Fruit fly (Drosophila melanogaster) whole organism, embryonic: ENCODE data around the gene meep.
A peak's percentile ranks its signal among the peaks of the same experiment; 100 is the strongest.

ENCODE experiments used
- Abd-B ChIP-seq: fragments of 200-800 bp; sonication (Bioruptor generic); optimal IDR thresholded peaks from 2 replicates; lab custom pipeline; 2018; ENCODE audit warnings: missing biosample characterization, mild to moderate bottlenecking, missing genetic modification characterization, moderate library complexity
- BEAF-32 ChIP-seq: fragments of 200-800 bp; sonication (Bioruptor generic); optimal IDR thresholded peaks from 3 replicates; lab custom pipeline; 2017; ENCODE audit warnings: missing biosample characterization, missing genetic modification characterization, mild to moderate bottlenecking, moderate library complexity, missing genetic modification reagents
- CG14441 ChIP-seq: fragments of 200-800 bp; sonication (Bioruptor generic); IDR thresholded peaks from 2 replicates; pipeline ENCODE4 v1.3.6; 2022; ENCODE audit warnings: missing biosample characterization, missing genetic modification characterization
- CG15514 ChIP-seq: fragments of 200-800 bp; sonication (Bioruptor generic); optimal IDR thresholded peaks from 3 replicates; lab custom pipeline; 2017; ENCODE audit warnings: missing biosample characterization, missing genetic modification characterization, mild to moderate bottlenecking, moderate library complexity, missing genetic modification reagents
- CG1602 ChIP-seq: fragments of 200-800 bp; sonication (Bioruptor generic); optimal IDR thresholded peaks from 3 replicates; lab custom pipeline; 2016; ENCODE audit warnings: missing biosample characterization, missing genetic modification characterization
- CG17385 ChIP-seq: fragments of 200-800 bp; sonication (Bioruptor generic); optimal IDR thresholded peaks from 3 replicates; lab custom pipeline; 2018; ENCODE audit warnings: missing biosample characterization, mild to moderate bottlenecking, missing genetic modification characterization
- CG2116 ChIP-seq: fragments of 200-800 bp; sonication (Bioruptor generic); optimal IDR thresholded peaks from 3 replicates; lab custom pipeline; 2018; ENCODE audit warnings: missing biosample characterization, mild to moderate bottlenecking, missing genetic modification characterization
- CG31224 ChIP-seq: fragments of 200-800 bp; sonication (Bioruptor generic); IDR thresholded peaks from 2 replicates; pipeline ENCODE4 v1.3.6; 2022; ENCODE audit warnings: missing biosample characterization, missing genetic modification characterization
- CG33213 ChIP-seq: fragments of 200-800 bp; sonication (Bioruptor generic); optimal IDR thresholded peaks from 3 replicates; lab custom pipeline; 2016; ENCODE audit warnings: missing biosample characterization, missing genetic modification characterization
- CG3726 ChIP-seq: fragments of 200-800 bp; sonication (Bioruptor generic); IDR thresholded peaks from 3 replicates; pipeline ENCODE4, ENCODE4 v1.3.6; 2022; ENCODE audit warnings: missing biosample characterization, missing genetic modification characterization
- CG3838 ChIP-seq: fragments of 200-800 bp; sonication (Bioruptor generic); optimal IDR thresholded peaks from 3 replicates; lab custom pipeline; 2016; ENCODE audit warnings: missing biosample characterization, missing genetic modification characterization
- CG4730 ChIP-seq: fragments of 200-800 bp; sonication (Bioruptor generic); IDR thresholded peaks from 2 replicates; pipeline ENCODE4 v1.3.6; 2022; ENCODE audit warnings: missing biosample characterization, missing genetic modification characterization
- CG6765 ChIP-seq: fragments of 200-800 bp; sonication (Bioruptor generic); optimal IDR thresholded peaks from 3 replicates; lab custom pipeline; 2017; ENCODE audit warnings: missing biosample characterization, mild to moderate bottlenecking, missing genetic modification characterization
- CG7963 ChIP-seq: fragments of 200-800 bp; sonication (Bioruptor generic); IDR thresholded peaks from 3 replicates; pipeline ENCODE4 v1.3.6; 2022; ENCODE audit warnings: missing biosample characterization, missing genetic modification characterization; ENCODE audit not compliant: partially characterized antibody
- CG8359 ChIP-seq: fragments of 200-800 bp; sonication (Bioruptor generic); optimal IDR thresholded peaks from 2 replicates; lab custom pipeline; 2017; ENCODE audit warnings: missing biosample characterization, mild to moderate bottlenecking, missing genetic modification characterization, borderline replicate concordance
- CG8765 ChIP-seq: fragments of 200-800 bp; sonication (Bioruptor generic); IDR thresholded peaks from 2 replicates; pipeline ENCODE4 v1.3.6; 2022; ENCODE audit warnings: missing biosample characterization, missing genetic modification characterization
- CG8924 ChIP-seq: fragments of 200-800 bp; optimal IDR thresholded peaks from 3 replicates; lab custom pipeline; 2019; ENCODE audit warnings: missing biosample characterization, mild to moderate bottlenecking, missing genetic modification characterization, moderate library complexity
- CG9609 ChIP-seq: fragments of 200-800 bp; sonication (Bioruptor generic); optimal IDR thresholded peaks from 3 replicates; lab custom pipeline; 2016; ENCODE audit warnings: missing biosample characterization, missing genetic modification characterization
- CrebB ChIP-seq: fragments of 200-800 bp; sonication (Bioruptor generic); optimal IDR thresholded peaks from 3 replicates; lab custom pipeline; 2018; ENCODE audit warnings: missing biosample characterization, mild to moderate bottlenecking, missing genetic modification characterization
- Dad ChIP-seq: fragments of 200-800 bp; sonication (Bioruptor generic); optimal IDR thresholded peaks from 3 replicates; lab custom pipeline; 2016; ENCODE audit warnings: missing biosample characterization, missing genetic modification characterization
- Dll ChIP-seq: fragments of 200-800 bp; sonication (Bioruptor generic); IDR thresholded peaks from 4 replicates; pipeline ENCODE4 v1.3.6; 2022; ENCODE audit warnings: missing biosample characterization, missing genetic modification characterization; ENCODE audit not compliant: partially characterized antibody
- Fer2 ChIP-seq: fragments of 200-800 bp; sonication (Bioruptor generic); optimal IDR thresholded peaks from 2 replicates; lab custom pipeline; 2018; ENCODE audit warnings: missing biosample characterization, mild to moderate bottlenecking, missing genetic modification characterization, moderate library complexity
- Fer3 ChIP-seq: fragments of 200-800 bp; sonication (Bioruptor generic); optimal IDR thresholded peaks from 2 replicates; lab custom pipeline; 2018; ENCODE audit warnings: missing biosample characterization, mild to moderate bottlenecking, missing genetic modification characterization, moderate library complexity
- Hr51 ChIP-seq, 2 experiments: fragments of 200-800 bp; sonication (Bioruptor generic); optimal IDR thresholded peaks; 2 replicates in 1 of 2; 3 replicates in 1 of 2; lab custom pipeline; 2016 to 2018; ENCODE audit warnings: missing biosample characterization in 2 of 2, missing genetic modification characterization in 2 of 2, mild to moderate bottlenecking in 1 of 2, moderate library complexity in 1 of 2
- Lpt ChIP-seq: fragments of >200 bp; optimal IDR thresholded peaks from 2 replicates; lab custom pipeline; 2018; ENCODE audit warnings: missing biosample characterization, missing genetic modification characterization
- NC2β ChIP-seq: fragments of 200-800 bp; sonication (Bioruptor generic); optimal IDR thresholded peaks from 2 replicates; lab custom pipeline; 2016; ENCODE audit warnings: missing biosample characterization, missing genetic modification characterization
- NK7.1 ChIP-seq: fragments of 200-800 bp; sonication (Bioruptor generic); optimal IDR thresholded peaks from 3 replicates; lab custom pipeline; 2016; ENCODE audit warnings: missing biosample characterization, missing genetic modification characterization
- Rx ChIP-seq: fragments of 200-800 bp; sonication (Bioruptor generic); IDR thresholded peaks from 2 replicates; pipeline ENCODE4 v1.3.6; 2022; ENCODE audit warnings: missing biosample characterization, missing genetic modification characterization
- Sin3A ChIP-seq: fragments of >200 bp; optimal IDR thresholded peaks from 2 replicates; lab custom pipeline; 2018
- Sox102F ChIP-seq: fragments of 200-800 bp; sonication (Bioruptor generic); optimal IDR thresholded peaks from 2 replicates; lab custom pipeline; 2018; ENCODE audit warnings: missing biosample characterization, mild to moderate bottlenecking, missing genetic modification characterization, moderate library complexity
- Taf1 ChIP-seq: fragments of 200-800 bp; sonication (Bioruptor generic); IDR thresholded peaks from 2 replicates; pipeline ENCODE4 v1.3.6; 2022; ENCODE audit warnings: missing biosample characterization, missing genetic modification characterization
- Usf ChIP-seq: fragments of 200-800 bp; sonication (Bioruptor generic); optimal IDR thresholded peaks from 2 replicates; lab custom pipeline; 2017; ENCODE audit warnings: missing genotype, missing biosample characterization, missing genetic modification characterization
- amos ChIP-seq: fragments of 200-800 bp; sonication (Bioruptor generic); IDR thresholded peaks from 2 replicates; pipeline ENCODE4 v1.3.6; 2022; ENCODE audit warnings: missing biosample characterization, missing genetic modification characterization; ENCODE audit not compliant: partially characterized antibody
- ash1 ChIP-seq: fragments of 200-800 bp; sonication (Bioruptor generic); optimal IDR thresholded peaks from 2 replicates; lab custom pipeline; 2018; ENCODE audit warnings: missing biosample characterization, mild to moderate bottlenecking, missing genetic modification characterization
- az2 ChIP-seq: fragments of 200-800 bp; sonication (Bioruptor generic); optimal IDR thresholded peaks from 3 replicates; lab custom pipeline; 2016; ENCODE audit warnings: missing biosample characterization, missing genetic modification characterization
- chinmo ChIP-seq: fragments of 200-800 bp; sonication (Bioruptor generic); IDR thresholded peaks from 4 replicates; pipeline ENCODE4 v1.3.6; 2022; ENCODE audit warnings: missing biosample characterization, missing genetic modification characterization; ENCODE audit not compliant: partially characterized antibody
- dan ChIP-seq: fragments of 200-800 bp; sonication (Bioruptor generic); IDR thresholded peaks from 2 replicates; pipeline ENCODE4 v1.3.6; 2022; ENCODE audit warnings: missing biosample characterization, missing genetic modification characterization
- dati ChIP-seq: fragments of 200-800 bp; sonication (Bioruptor generic); IDR thresholded peaks from 2 replicates; pipeline ENCODE4 v1.3.6; 2022; ENCODE audit warnings: missing biosample characterization, missing genetic modification characterization
- dimm ChIP-seq: fragments of 200-800 bp; sonication (Bioruptor generic); IDR thresholded peaks from 2 replicates; pipeline ENCODE4 v1.3.6; 2022; ENCODE audit warnings: missing biosample characterization, missing genetic modification characterization
- emc ChIP-seq: fragments of 200-800 bp; sonication (Bioruptor generic); optimal IDR thresholded peaks from 2 replicates; lab custom pipeline; 2016; ENCODE audit warnings: missing biosample characterization, missing genetic modification characterization
- ems ChIP-seq: fragments of 200-800 bp; sonication (Bioruptor generic); optimal IDR thresholded peaks from 3 replicates; lab custom pipeline; 2016; ENCODE audit warnings: missing biosample characterization, missing genetic modification characterization
- gem ChIP-seq: fragments of 200-800 bp; sonication (Bioruptor generic); optimal IDR thresholded peaks from 2 replicates; lab custom pipeline; 2019; ENCODE audit warnings: missing biosample characterization, mild to moderate bottlenecking, missing genetic modification characterization, moderate library complexity
- grn ChIP-seq: fragments of 200-800 bp; sonication (Bioruptor generic); optimal IDR thresholded peaks from 3 replicates; lab custom pipeline; 2017; ENCODE audit warnings: missing biosample characterization, missing genetic modification characterization
- hbn ChIP-seq: fragments of 200-800 bp; sonication (Bioruptor generic); IDR thresholded peaks from 2 replicates; pipeline ENCODE4 v1.3.6; 2022; ENCODE audit warnings: missing biosample characterization, missing genetic modification characterization; ENCODE audit not compliant: partially characterized antibody
- kay ChIP-seq: fragments of 200-800 bp; sonication (Bioruptor generic); optimal IDR thresholded peaks from 2 replicates; lab custom pipeline; 2016; ENCODE audit warnings: missing biosample characterization, missing genetic modification characterization
- lilli ChIP-seq: fragments of 200-800 bp; sonication (Bioruptor generic); optimal IDR thresholded peaks from 3 replicates; lab custom pipeline; 2016; ENCODE audit warnings: missing biosample characterization, missing genetic modification characterization
- lmd ChIP-seq: fragments of 200-800 bp; sonication (Bioruptor generic); IDR thresholded peaks from 2 replicates; pipeline ENCODE4 v1.3.6; 2022; ENCODE audit warnings: missing biosample characterization, missing genetic modification characterization
- sens-2 ChIP-seq: fragments of 200-800 bp; sonication (Bioruptor generic); IDR thresholded peaks from 2 replicates; pipeline ENCODE4 v1.3.6; 2022; ENCODE audit warnings: missing biosample characterization, missing genetic modification characterization
- tin ChIP-seq: fragments of 200-800 bp; sonication (Bioruptor generic); optimal IDR thresholded peaks from 3 replicates; lab custom pipeline; 2016; ENCODE audit warnings: missing biosample characterization, missing genetic modification characterization
- wdn ChIP-seq: fragments of 200-800 bp; sonication (Bioruptor generic); IDR thresholded peaks from 2 replicates; pipeline ENCODE4 v1.3.6; 2022; ENCODE audit warnings: missing biosample characterization, missing genetic modification characterization

meep gene

DNA sequence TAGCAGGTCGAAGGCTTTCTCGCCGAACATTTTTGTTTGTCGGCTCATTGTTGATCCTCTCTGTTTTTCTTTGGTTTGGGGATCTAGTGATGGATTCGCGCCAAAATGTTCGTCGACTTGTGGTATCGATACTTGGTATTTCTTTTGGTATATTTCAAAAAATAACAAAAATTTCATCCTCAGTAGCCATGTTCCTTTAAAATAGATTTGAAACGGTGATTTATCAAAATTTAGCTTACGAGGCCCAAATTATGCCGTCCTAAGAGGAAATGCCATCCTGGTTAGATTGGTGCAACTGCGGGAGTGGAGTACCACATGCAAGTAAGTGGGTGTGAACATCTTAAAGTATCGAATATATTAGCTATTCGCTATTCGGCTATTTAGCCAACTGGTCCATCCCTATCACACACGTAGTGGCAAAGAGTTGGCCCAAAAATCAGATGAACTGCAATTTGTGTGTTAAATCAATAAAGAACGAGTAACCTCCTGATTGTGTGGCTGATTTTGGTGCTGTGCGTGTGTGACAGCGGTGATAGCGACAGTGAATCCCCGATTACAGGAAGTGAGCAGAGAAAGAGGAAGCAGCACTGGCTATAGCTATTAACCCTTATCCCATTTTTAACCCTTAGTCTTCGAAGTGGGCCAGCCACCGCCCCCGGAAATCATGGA is 44.9 kb upstream of the meep start, which contains the start of the genes Psf1 and Sac1 (continued):
- peak; percentile 47 for TF ChIP-seq Abd-B (GFP tag; lab: Kevin White, UChicago)
- TF ChIP-seq emc (GFP tag; lab: Kevin White, UChicago): no peak
- no peak for TF ChIP-seq Usf
- TF ChIP-seq CG7963 (GFP tag; lab: Robert Waterston, UW): no peak
- no peak for TF ChIP-seq Fer2 (tag; lab: Kevin White, UChicago)
- TF ChIP-seq dati (GFP tag; lab: Robert Waterston, UW): no peak
- no peak for TF ChIP-seq dan
- TF ChIP-seq ash1: no peak
- TF ChIP-seq Lpt (GFP tag; lab: Kevin White, UChicago): no peak
- TF ChIP-seq Dad (GFP tag; lab: Kevin White, UChicago): peak; percentile 46
- TF ChIP-seq Dll (GFP tag; lab: Robert Waterston, UW): peak; percentile 95
- no peak; the same call in 1 of the 2 replicates for TF ChIP-seq lmd
- TF ChIP-seq CG6765 (GFP tag; lab: Kevin White, UChicago): no peak
- TF ChIP-seq ems: no peak
- peak; percentile 73 for TF ChIP-seq hbn (GFP tag; lab: Robert Waterston, UW)
- no peak for TF ChIP-seq wdn (GFP tag; lab: Robert Waterston, UW)
- TF ChIP-seq Sox102F (GFP tag; lab: Kevin White, UChicago): peak; percentile 32
- TF ChIP-seq Hr51 (GFP tag; optimal IDR thresholded peaks at IDR 0.05; lab: Kevin White, UChicago): peak in 1 of 2 experiments; percentile 29
- peak; percentile 79 for TF ChIP-seq CG17385
- TF ChIP-seq CG9609: peak; percentile 36
- no peak for TF ChIP-seq CG8359 (GFP tag; lab: Kevin White, UChicago)
- no peak for TF ChIP-seq CG3838 (GFP tag; lab: Kevin White, UChicago)
- no peak for TF ChIP-seq CG1602 (GFP tag; lab: Kevin White, UChicago)
- peak; percentile 39 for TF ChIP-seq CG33213 (GFP tag; lab: Kevin White, UChicago)
- peak; percentile 10 for TF ChIP-seq CG8924 (tag; lab: Kevin White, UChicago)
- TF ChIP-seq BEAF-32 (GFP tag; lab: Kevin White, UChicago): peak; percentile 97
- TF ChIP-seq lilli (GFP tag; lab: Kevin White, UChicago): peak; percentile 76
- no peak for TF ChIP-seq chinmo (GFP tag; lab: Robert Waterston, UW)
- TF ChIP-seq dimm (GFP tag; lab: Robert Waterston, UW): no peak
- peak; percentile 56 for TF ChIP-seq CG15514 (GFP tag; lab: Kevin White, UChicago)
- no peak for TF ChIP-seq CG31224 (GFP tag; lab: Robert Waterston, UW)
- TF ChIP-seq CG3726 (GFP tag; lab: Robert Waterston, UW): no peak
- peak; percentile 30 for TF ChIP-seq tin (GFP tag; lab: Kevin White, UChicago)
- TF ChIP-seq gem (tag; lab: Kevin White, UChicago): no peak
- peak; percentile 83 for TF ChIP-seq amos (GFP tag; lab: Robert Waterston, UW)
- TF ChIP-seq NK7.1 (GFP tag; lab: Kevin White, UChicago): no peak
- peak; percentile 99 for TF ChIP-seq Sin3A (lab: Kevin White, UChicago)
- TF ChIP-seq Fer3 (tag; lab: Kevin White, UChicago): no peak
- TF ChIP-seq kay (GFP tag; lab: Kevin White, UChicago): no peak
- peak; percentile 38 for TF ChIP-seq NC2β (GFP tag; lab: Kevin White, UChicago)
- no peak for TF ChIP-seq grn (GFP tag; lab: Kevin White, UChicago)
- no peak for TF ChIP-seq Taf1 (GFP tag; lab: Robert Waterston, UW)
- TF ChIP-seq CrebB (tag; lab: Kevin White, UChicago): no peak
- TF ChIP-seq CG14441 (GFP tag; lab: Robert Waterston, UW): peak; percentile 13; the same call in 1 of the 2 replicates
- 0 out of 2 replicates have a peak, but pooled peaks have one; percentile 36 for TF ChIP-seq CG8765
- TF ChIP-seq sens-2: no peak
- no peak for TF ChIP-seq az2
- peak; percentile 61 for TF ChIP-seq CG2116 (GFP tag; lab: Kevin White, UChicago)
- no peak for TF ChIP-seq CG4730 (GFP tag; lab: Robert Waterston, UW)
- TF ChIP-seq Rx: no peak
